Worm (Caenorhabditis elegans) whole organism, mixed stage, embryonic: ENCODE measurements around the gene F49E8.6.

Experiments
- lin-13 ChIP-seq: fragments of 150-350 bp; optimal IDR thresholded peaks from 2 replicates; lab custom pipeline; 2014; ENCODE audit warnings: missing biosample characterization, missing genetic modification characterization
- mls-2 ChIP-seq: sonication (generic microtip); optimal IDR thresholded peaks from 2 replicates; lab custom pipeline; 2016; ENCODE audit warnings: mild to moderate bottlenecking, missing genetic modification characterization, moderate library complexity, missing compliant biosample characterization
- nhr-2 ChIP-seq: fragments of 150-350 bp; optimal IDR thresholded peaks from 2 replicates; lab custom pipeline; 2014; ENCODE audit warnings: missing biosample characterization, missing genetic modification characterization
- unc-39 ChIP-seq: fragments of 150-350 bp; optimal IDR thresholded peaks from 2 replicates; lab custom pipeline; 2014; ENCODE audit warnings: missing biosample characterization, missing genetic modification characterization
- unc-62 ChIP-seq: fragments of 150-350 bp; optimal IDR thresholded peaks from 2 replicates; lab custom pipeline; 2014; ENCODE audit warnings: missing biosample characterization, missing genetic modification reagents, missing genetic modification characterization
- zip-8 ChIP-seq: fragments of 150-350 bp; optimal IDR thresholded peaks from 2 replicates; lab custom pipeline; 2014; ENCODE audit warnings: missing biosample characterization, missing genetic modification characterization

- TF ChIP-seq zip-8 (tag; lab: Kevin White, UChicago) (no peak), unc-39 (tag; lab: Kevin White, UChicago) (no peak), mls-2 (tag; lab: Kevin White, UChicago) (no peak), lin-13 (tag; lab: Kevin White, UChicago) (no peak), unc-62 (GFP tag; lab: Kevin White, UChicago) (no peak), nhr-2 (tag; lab: Kevin White, UChicago) (no peak)
Measured at ce11 chrIV:7543662-7544061, 10.8 kb downstream of the F49E8.6 start.
